Worm (Caenorhabditis elegans) whole organism, L1 larva: ENCODE measurements around the gene Y39B6A.41.

Source experiments
- C04F5.9 ChIP-seq: sonication (generic microtip); optimal IDR thresholded peaks from 2 replicates; lab custom pipeline; 2016; ENCODE audit warnings: missing genetic modification characterization, missing compliant biosample characterization
- C16A3.4 ChIP-seq: fragments of 150-350 bp; optimal IDR thresholded peaks from 2 replicates; lab custom pipeline; 2014; ENCODE audit warnings: missing biosample characterization, missing genetic modification characterization
- F16B12.6 ChIP-seq: fragments of 150-350 bp; optimal IDR thresholded peaks from 2 replicates; lab custom pipeline; 2014; ENCODE audit warnings: missing biosample characterization, missing genetic modification characterization
- aha-1 ChIP-seq: fragments of 150-350 bp; optimal IDR thresholded peaks from 2 replicates; lab custom pipeline; 2014; ENCODE audit warnings: missing biosample characterization, missing genetic modification characterization
- blmp-1 ChIP-seq: fragments of 150-350 bp; optimal IDR thresholded peaks from 2 replicates; lab custom pipeline; 2014; ENCODE audit warnings: missing biosample characterization, missing genetic modification characterization
- ceh-8 ChIP-seq: fragments of 200-800 bp; sonication (Bioruptor generic); optimal IDR thresholded peaks from 2 replicates; lab custom pipeline; 2018; ENCODE audit warnings: mild to moderate bottlenecking, missing genetic modification characterization, moderate library complexity, missing compliant biosample characterization
- ceh-82 ChIP-seq, 3 experiments: fragments of 150-350 bp in 1 of 3; sonication (generic microtip) in 2 of 3; optimal IDR thresholded peaks; 2 replicates each; lab custom pipeline; 2014 to 2017; ENCODE audit warnings: missing biosample characterization in 3 of 3, missing genetic modification characterization in 3 of 3
- ces-1 ChIP-seq: fragments of 150-350 bp; optimal IDR thresholded peaks from 2 replicates; lab custom pipeline; 2014; ENCODE audit warnings: missing biosample characterization, missing genetic modification reagents, missing genetic modification characterization
- dsc-1 ChIP-seq: sonication (generic microtip); optimal IDR thresholded peaks from 2 replicates; lab custom pipeline; 2016; ENCODE audit warnings: mild to moderate bottlenecking, missing genetic modification characterization, missing compliant biosample characterization
- efl-1 ChIP-seq, 4 experiments: fragments of 150-350 bp; optimal IDR thresholded peaks in 3 of 4; peaks in 1 of 4; 1 replicate in 1 of 4; 2 replicates in 3 of 4; lab custom pipeline; 2014; ENCODE audit warnings: missing biosample characterization in 2 of 4, missing genetic modification characterization in 2 of 4, missing genetic modification reagents in 2 of 4
- efl-3 ChIP-seq: fragments of 200-800 bp; sonication (Bioruptor generic); optimal IDR thresholded peaks from 2 replicates; lab custom pipeline; 2018; ENCODE audit warnings: mild to moderate bottlenecking, missing genetic modification characterization, missing compliant biosample characterization
- egl-27 ChIP-seq, 2 experiments: fragments of 150-350 bp in 1 of 2; sonication (generic microtip); optimal IDR thresholded peaks; 3 replicates each; lab custom pipeline; 2017 to 2018; ENCODE audit warnings: missing biosample characterization in 2 of 2, missing genetic modification characterization in 2 of 2, missing genetic modification reagents in 2 of 2
- elt-2 ChIP-seq: sonication (generic microtip); optimal IDR thresholded peaks from 2 replicates; lab custom pipeline; 2016; ENCODE audit warnings: missing genetic modification characterization, mild to moderate bottlenecking, inconsistent platforms, missing compliant biosample characterization, missing genetic modification reagents
- elt-3 ChIP-seq, 6 experiments: fragments of 150-350 bp in 1 of 6; sonication (generic microtip); optimal IDR thresholded peaks; 2 replicates each; lab custom pipeline; 2017 to 2018; ENCODE audit warnings: missing biosample characterization in 6 of 6, missing genetic modification characterization in 6 of 6, inconsistent platforms in 1 of 6
- ets-5 ChIP-seq: fragments of 200-800 bp; sonication (Bioruptor generic); IDR thresholded peaks from 2 replicates; pipeline ENCODE4 v1.3.6; 2022; ENCODE audit warnings: missing genetic modification characterization, missing compliant biosample characterization
- fkh-10 ChIP-seq: sonication (generic microtip); optimal IDR thresholded peaks from 2 replicates; lab custom pipeline; 2017; ENCODE audit warnings: missing biosample characterization, missing genetic modification reagents, missing genetic modification characterization
- fkh-4 ChIP-seq: sonication (generic microtip); optimal IDR thresholded peaks from 2 replicates; lab custom pipeline; 2016; ENCODE audit warnings: missing compliant biosample characterization, missing genetic modification characterization, borderline replicate concordance
- fkh-8 ChIP-seq: sonication (generic microtip); optimal IDR thresholded peaks from 2 replicates; lab custom pipeline; 2016; ENCODE audit warnings: mild to moderate bottlenecking, missing genetic modification characterization, missing compliant biosample characterization
- fos-1 ChIP-seq: fragments of 150-350 bp; optimal IDR thresholded peaks from 2 replicates; lab custom pipeline; 2014; ENCODE audit warnings: missing biosample characterization, missing genetic modification characterization
- grh-1 ChIP-seq: fragments of 200-800 bp; sonication (Bioruptor generic); IDR thresholded peaks from 2 replicates; pipeline ENCODE4 v1.3.6; 2022; ENCODE audit warnings: missing genetic modification reagents, missing genetic modification characterization, missing compliant biosample characterization
- hlh-4 ChIP-seq: sonication (generic microtip); optimal IDR thresholded peaks from 2 replicates; lab custom pipeline; 2016; ENCODE audit warnings: mild to moderate bottlenecking, missing genetic modification characterization, missing compliant biosample characterization
- lin-13 ChIP-seq: fragments of 150-350 bp; optimal IDR thresholded peaks from 2 replicates; lab custom pipeline; 2014; ENCODE audit warnings: missing biosample characterization, missing genetic modification reagents, missing genetic modification characterization
- lin-14 ChIP-seq: fragments of 200-800 bp; sonication (Bioruptor generic); optimal IDR thresholded peaks from 2 replicates; lab custom pipeline; 2018; ENCODE audit warnings: mild to moderate bottlenecking, missing genetic modification characterization, moderate library complexity, missing compliant biosample characterization
- lin-35 ChIP-seq, 2 experiments: fragments of 150-350 bp; optimal IDR thresholded peaks; 2 replicates each; lab custom pipeline; 2014; ENCODE audit warnings: missing biosample characterization in 2 of 2, missing genetic modification characterization in 2 of 2, missing genetic modification reagents in 2 of 2
- mdl-1 ChIP-seq, 2 experiments: fragments of 150-350 bp; optimal IDR thresholded peaks; 2 replicates each; lab custom pipeline; 2014 to 2017; ENCODE audit warnings: missing biosample characterization in 2 of 2, missing genetic modification characterization in 2 of 2, inconsistent platforms in 1 of 2
- nhr-12 ChIP-seq: sonication (generic microtip); optimal IDR thresholded peaks from 2 replicates; lab custom pipeline; 2017; ENCODE audit warnings: missing biosample characterization, missing genetic modification characterization
- nhr-20 ChIP-seq: sonication (generic microtip); optimal IDR thresholded peaks from 2 replicates; lab custom pipeline; 2016; ENCODE audit warnings: mild to moderate bottlenecking, missing genetic modification characterization, missing compliant biosample characterization
- nhr-237 ChIP-seq: fragments of 150-350 bp; optimal IDR thresholded peaks from 2 replicates; lab custom pipeline; 2014; ENCODE audit warnings: missing biosample characterization, missing genetic modification characterization
- nhr-28 ChIP-seq: fragments of 150-350 bp; optimal IDR thresholded peaks from 2 replicates; lab custom pipeline; 2014; ENCODE audit warnings: missing biosample characterization, missing genetic modification characterization
- nhr-71 ChIP-seq: sonication (generic microtip); optimal IDR thresholded peaks from 2 replicates; lab custom pipeline; 2016; ENCODE audit warnings: mild to moderate bottlenecking, missing genetic modification characterization, moderate library complexity, missing compliant biosample characterization
- nhr-85 ChIP-seq: sonication (generic microtip); peaks from one replicate; lab custom pipeline; 2016; ENCODE audit warnings: missing genetic modification characterization, inconsistent platforms, missing compliant biosample characterization
- pqm-1 ChIP-seq: sonication (generic microtip); optimal IDR thresholded peaks from 3 replicates; lab custom pipeline; 2017; ENCODE audit warnings: missing biosample characterization, missing genetic modification characterization
- rnt-1 ChIP-seq: sonication (generic microtip); optimal IDR thresholded peaks from 2 replicates; lab custom pipeline; 2016; ENCODE audit warnings: mild to moderate bottlenecking, missing genetic modification characterization, moderate library complexity, missing compliant biosample characterization
- sox-4 ChIP-seq: sonication (generic microtip); optimal IDR thresholded peaks from 2 replicates; lab custom pipeline; 2016; ENCODE audit warnings: missing genetic modification characterization, missing compliant biosample characterization
- sptf-1 ChIP-seq: fragments of 150-350 bp; optimal IDR thresholded peaks from 2 replicates; lab custom pipeline; 2014; ENCODE audit warnings: missing biosample characterization, missing genetic modification characterization
- sup-37 ChIP-seq: fragments of 200-800 bp; sonication (Bioruptor generic); optimal IDR thresholded peaks from 2 replicates; lab custom pipeline; 2018; ENCODE audit warnings: mild to moderate bottlenecking, missing genetic modification characterization, missing compliant biosample characterization
- swsn-7 ChIP-seq: sonication (generic microtip); optimal IDR thresholded peaks from 2 replicates; lab custom pipeline; 2016; ENCODE audit warnings: missing genetic modification characterization, missing compliant biosample characterization
- tbx-2 ChIP-seq: sonication (generic microtip); optimal IDR thresholded peaks from 2 replicates; lab custom pipeline; 2016; ENCODE audit warnings: missing genetic modification characterization, missing compliant biosample characterization
- tlp-1 ChIP-seq: fragments of 150-350 bp; optimal IDR thresholded peaks from 2 replicates; lab custom pipeline; 2014; ENCODE audit warnings: missing biosample characterization, missing genetic modification characterization
- unc-30 ChIP-seq: sonication (generic microtip); optimal IDR thresholded peaks from 2 replicates; lab custom pipeline; 2017; ENCODE audit warnings: missing biosample characterization, missing genetic modification characterization
- unc-62 ChIP-seq: fragments of 150-350 bp; optimal IDR thresholded peaks from 2 replicates; lab custom pipeline; 2014; ENCODE audit warnings: missing biosample characterization, missing genetic modification reagents, missing genetic modification characterization
- unc-98 ChIP-seq: fragments of 200-800 bp; sonication (Bioruptor generic); IDR thresholded peaks from 2 replicates; pipeline ENCODE4 v1.3.6; 2022; ENCODE audit warnings: missing genetic modification characterization, missing compliant biosample characterization
- vab-15 ChIP-seq: sonication (generic microtip); optimal IDR thresholded peaks from 2 replicates; lab custom pipeline; 2017; ENCODE audit warnings: missing genotype, mild to moderate bottlenecking, missing genetic modification characterization, missing compliant biosample characterization
- xbp-1 ChIP-seq: sonication (generic microtip); optimal IDR thresholded peaks from 2 replicates; lab custom pipeline; 2016; ENCODE audit warnings: missing genetic modification characterization, missing compliant biosample characterization
- zag-1 ChIP-seq: fragments of 150-350 bp; optimal IDR thresholded peaks from 2 replicates; lab custom pipeline; 2014; ENCODE audit warnings: missing biosample characterization, missing genetic modification characterization
- ztf-11 ChIP-seq, 2 experiments: sonication (generic microtip); optimal IDR thresholded peaks; 2 replicates each; lab custom pipeline; 2016 to 2017; ENCODE audit warnings: missing genetic modification characterization in 2 of 2, missing biosample characterization in 1 of 2, missing compliant biosample characterization in 1 of 2

Y39B6A.41 gene

DNA sequence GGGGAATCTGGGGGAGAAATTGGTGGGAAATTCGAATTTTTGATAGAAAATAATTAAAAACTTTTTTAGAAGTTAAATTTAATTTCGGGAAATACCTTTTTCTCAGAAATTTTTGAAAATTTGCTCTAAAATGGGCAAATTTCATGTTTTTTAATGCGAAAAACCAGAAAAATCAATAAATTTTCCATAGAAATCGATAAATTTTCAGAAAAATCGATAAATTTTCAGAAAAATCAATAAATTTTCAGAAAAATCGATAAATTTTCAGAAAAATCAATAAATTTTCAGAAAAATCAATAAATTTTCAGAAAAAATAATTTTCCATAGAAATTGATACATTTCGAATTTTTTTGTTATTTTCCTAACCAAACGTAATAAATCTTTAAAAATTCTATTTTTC is 8.3 kb upstream of the Y39B6A.41 start (continued):
- TF ChIP-seq tbx-2 (no peak), aha-1 (tag; lab: Kevin White, UChicago) (no peak), elt-3 (tag; optimal IDR thresholded peaks at IDR 0.05; lab: Kevin White, UChicago) (no peak), lin-13 (GFP tag; lab: Kevin White, UChicago) (no peak)

DNA sequence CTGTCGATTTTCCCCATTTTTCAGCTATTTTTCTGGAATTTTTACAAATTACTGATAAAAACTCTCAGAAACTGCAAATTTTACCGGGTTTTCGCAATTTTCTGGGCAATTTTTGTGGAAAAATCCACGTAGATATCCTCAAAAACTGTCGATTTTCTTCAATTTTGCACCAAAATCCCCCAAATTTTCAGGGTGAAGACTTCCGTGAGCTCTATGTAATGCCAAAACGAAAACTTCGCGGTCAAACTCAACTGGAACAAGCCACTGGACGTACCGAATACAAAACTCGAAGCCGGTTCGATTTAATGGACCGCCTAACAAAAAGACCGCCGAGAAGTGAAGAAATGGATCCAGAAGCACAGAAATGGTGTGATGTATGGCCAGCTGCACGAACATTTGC is 4.0 kb upstream of the Y39B6A.41 start:
- no peak for TF ChIP-seq blmp-1 (tag; lab: Kevin White, UChicago)
- no peak for TF ChIP-seq efl-1 (optimal IDR thresholded peaks at IDR 0.05; lab: Kevin White, UChicago)
- TF ChIP-seq efl-1 (GFP tag; optimal IDR thresholded peaks at IDR 0.05 in 1 of 2; lab: Kevin White, UChicago), result peak in 1 of 2 experiments; percentile 50
- no peak for TF ChIP-seq sptf-1 (tag; lab: Kevin White, UChicago)
- no peak for TF ChIP-seq fkh-10 (GFP tag; lab: Kevin White, UChicago)
- no peak for TF ChIP-seq elt-2 (tag; lab: Kevin White, UChicago)
- no peak for TF ChIP-seq lin-14 (GFP tag; lab: Kevin White, UChicago)
- no peak for TF ChIP-seq vab-15
- TF ChIP-seq fos-1 (tag; lab: Kevin White, UChicago), result no peak

DNA sequence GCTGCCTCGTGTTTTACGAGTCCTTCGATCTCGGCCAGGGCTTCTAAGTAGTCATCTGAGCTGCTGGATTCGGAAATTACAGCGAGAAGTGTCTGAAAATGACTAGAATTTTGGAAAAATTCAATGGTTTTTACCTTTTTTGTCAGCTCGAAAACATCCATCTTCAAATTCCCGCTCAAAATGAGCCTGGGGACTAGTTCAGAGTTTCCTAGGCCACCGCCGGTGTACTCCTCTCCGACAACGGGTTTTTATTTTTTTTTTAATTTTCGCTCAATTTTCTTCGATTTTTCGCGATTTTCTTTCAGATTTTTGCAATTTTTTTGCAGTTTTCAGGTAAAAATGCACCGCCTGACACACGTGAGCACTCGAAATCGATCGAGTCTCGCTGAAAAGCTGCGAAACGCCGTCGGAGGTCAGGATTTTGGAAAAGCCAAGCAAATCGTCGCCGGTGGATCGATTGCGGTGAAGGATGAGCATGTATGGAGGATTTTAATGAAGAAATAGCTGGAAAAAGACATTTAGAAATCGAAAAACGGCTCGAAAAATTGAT is 3.3 kb upstream of the Y39B6A.41 start, which contains the start of the genes mrps-35 and sws-1:
Gene mrps-35 (plus strand): TSS at position 327 of the 550 bp plus-strand sequence.
Gene sws-1 (minus strand): TSS at position 500 of the 550 bp plus-strand sequence.
- TF ChIP-seq sup-37 (GFP tag; lab: Kevin White, UChicago) (peak; percentile 21), efl-1 (optimal IDR thresholded peaks at IDR 0.05; lab: Kevin White, UChicago) (peak; percentile 72 to 95), efl-1 (GFP tag; optimal IDR thresholded peaks at IDR 0.05 in 1 of 2; lab: Kevin White, UChicago) (peak; percentile 94 to 99), dsc-1 (tag; lab: Kevin White, UChicago) (peak; percentile 92), elt-2 (tag; lab: Kevin White, UChicago) (peak; percentile 59), tlp-1 (tag; lab: Kevin White, UChicago) (no peak), unc-98 (peak; percentile 89), ceh-8 (GFP tag; lab: Kevin White, UChicago) (peak; percentile 76), F16B12.6 (tag; lab: Kevin White, UChicago) (no peak), lin-35 (GFP tag; optimal IDR thresholded peaks at IDR 0.05; lab: Kevin White, UChicago) (peak; percentile 91 to 94), grh-1 (GFP tag; lab: Robert Waterston, UW) (peak; percentile 69), fkh-8 (tag; lab: Kevin White, UChicago) (peak; percentile 76), swsn-7 (peak; percentile 83), fkh-10 (GFP tag; lab: Kevin White, UChicago) (no peak), zag-1 (tag; lab: Kevin White, UChicago) (no peak), tbx-2 (peak; percentile 92), mdl-1 (tag; optimal IDR thresholded peaks at IDR 0.05; lab: Kevin White, UChicago) (no peak), nhr-237 (tag; lab: Kevin White, UChicago) (no peak), aha-1 (tag; lab: Kevin White, UChicago) (no peak), ztf-11 (tag; optimal IDR thresholded peaks at IDR 0.05; lab: Kevin White, UChicago) (peak in 1 of 2 experiments; percentile 95), blmp-1 (tag; lab: Kevin White, UChicago) (peak; percentile 43), rnt-1 (tag; lab: Kevin White, UChicago) (peak; percentile 99), lin-14 (GFP tag; lab: Kevin White, UChicago) (no peak), pqm-1 (tag; lab: Kevin White, UChicago) (no peak), C16A3.4 (tag; lab: Kevin White, UChicago) (no peak), lin-13 (GFP tag; lab: Kevin White, UChicago) (peak; percentile 69), ceh-82 (tag; optimal IDR thresholded peaks at IDR 0.05; lab: Kevin White, UChicago) (peak; percentile 20 to 79 (median 68)), fkh-4 (tag; lab: Kevin White, UChicago) (peak; percentile 96), hlh-4 (tag; lab: Kevin White, UChicago) (peak; percentile 56), egl-27 (tag; optimal IDR thresholded peaks at IDR 0.05; lab: Kevin White, UChicago) (no peak), sox-4 (tag; lab: Kevin White, UChicago) (peak; percentile 87), efl-3 (GFP tag; lab: Kevin White, UChicago) (peak; percentile 17), ets-5 (GFP tag; lab: Robert Waterston, UW) (no peak), unc-30 (no peak), nhr-71 (tag; lab: Kevin White, UChicago) (peak; percentile 89), ces-1 (GFP tag; lab: Kevin White, UChicago) (no peak), nhr-28 (tag; lab: Kevin White, UChicago) (no peak), vab-15 (peak; percentile 20), unc-62 (GFP tag; lab: Kevin White, UChicago) (no peak), nhr-12 (tag; lab: Kevin White, UChicago) (no peak), C04F5.9 (tag; lab: Kevin White, UChicago) (peak; percentile 78), xbp-1 (peak; percentile 82), nhr-20 (tag; lab: Kevin White, UChicago) (peak; percentile 79), nhr-85 (tag; lab: Kevin White, UChicago) (peak; percentile 94)
